Fruit fly (Drosophila melanogaster) whole organism, adult: ENCODE results near the gene CG46306.

Source experiments
- CG11617 ChIP-seq: fragments of 200-800 bp; sonication (Bioruptor generic); optimal IDR thresholded peaks from 2 replicates; lab custom pipeline; 2017; ENCODE audit warnings: mild to moderate bottlenecking, missing biosample characterization, missing genetic modification reagents, missing genetic modification characterization
- CG12768 ChIP-seq: fragments of 200-800 bp; sonication (Bioruptor generic); optimal IDR thresholded peaks from 2 replicates; lab custom pipeline; 2017; ENCODE audit warnings: missing biosample characterization, missing genetic modification characterization, mild to moderate bottlenecking, moderate library complexity, missing genetic modification reagents
- CG14711 ChIP-seq: fragments of 200-800 bp; sonication (Bioruptor generic); optimal IDR thresholded peaks from 2 replicates; lab custom pipeline; 2018; ENCODE audit warnings: missing biosample characterization, mild to moderate bottlenecking, missing genetic modification characterization, moderate library complexity
- CG1620 ChIP-seq: fragments of 200-800 bp; sonication (Bioruptor generic); optimal IDR thresholded peaks from 2 replicates; lab custom pipeline; 2016; ENCODE audit warnings: missing biosample characterization, missing genetic modification characterization
- CG33017 ChIP-seq: fragments of 200-800 bp; sonication (Bioruptor generic); optimal IDR thresholded peaks from 2 replicates; lab custom pipeline; 2018; ENCODE audit warnings: missing biosample characterization, mild to moderate bottlenecking, missing genetic modification characterization, moderate library complexity
- CG5204 ChIP-seq: fragments of 200-800 bp; sonication (Bioruptor generic); optimal IDR thresholded peaks from 2 replicates; lab custom pipeline; 2016; ENCODE audit warnings: missing biosample characterization, missing genetic modification characterization
- CG7045 ChIP-seq: fragments of 200-800 bp; sonication (Bioruptor generic); optimal IDR thresholded peaks from 2 replicates; lab custom pipeline; 2017; ENCODE audit warnings: missing biosample characterization, mild to moderate bottlenecking, missing genetic modification characterization
- Clk ChIP-seq: fragments of 200-800 bp; sonication (Bioruptor generic); optimal IDR thresholded peaks from 2 replicates; lab custom pipeline; 2017; ENCODE audit warnings: missing biosample characterization, missing genetic modification characterization
- Crg-1 ChIP-seq: fragments of 200-800 bp; sonication (Bioruptor generic); optimal IDR thresholded peaks from 2 replicates; lab custom pipeline; 2016; ENCODE audit warnings: missing biosample characterization, missing genetic modification characterization
- Hr96 ChIP-seq: fragments of 200-800 bp; sonication (Bioruptor generic); optimal IDR thresholded peaks from 2 replicates; lab custom pipeline; 2016; ENCODE audit warnings: missing biosample characterization, missing genetic modification characterization
- Mnt ChIP-seq: fragments of 200-800 bp; sonication (Bioruptor generic); optimal IDR thresholded peaks from 2 replicates; lab custom pipeline; 2016; ENCODE audit warnings: missing biosample characterization, mild to moderate bottlenecking, missing genetic modification characterization
- bab1 ChIP-seq: fragments of 200-800 bp; sonication (Bioruptor generic); optimal IDR thresholded peaks from 3 replicates; lab custom pipeline; 2019; ENCODE audit warnings: missing biosample characterization, mild to moderate bottlenecking, missing genetic modification characterization, moderate library complexity
- cic ChIP-seq: fragments of 200-800 bp; sonication (Bioruptor generic); optimal IDR thresholded peaks from 2 replicates; lab custom pipeline; 2017; ENCODE audit warnings: missing biosample characterization, mild to moderate bottlenecking, missing genetic modification characterization, moderate library complexity
- cnc ChIP-seq, 2 experiments: fragments of >200 bp; optimal IDR thresholded peaks; 2 replicates each; lab custom pipeline; 2017
- kay ChIP-seq: fragments of 200-800 bp; sonication (Bioruptor generic); peaks from one replicate; lab custom pipeline; 2016; ENCODE audit warnings: missing biosample characterization, missing genetic modification characterization, borderline replicate concordance
- ovo ChIP-seq: fragments of 200-800 bp; sonication (Bioruptor generic); optimal IDR thresholded peaks from 2 replicates; lab custom pipeline; 2016; ENCODE audit warnings: missing biosample characterization, missing genetic modification characterization
- pad ChIP-seq: fragments of 200-800 bp; sonication (Bioruptor generic); optimal IDR thresholded peaks from 3 replicates; lab custom pipeline; 2017; ENCODE audit warnings: missing biosample characterization, missing genetic modification characterization, mild to moderate bottlenecking, moderate library complexity, missing genetic modification reagents
- tj ChIP-seq: fragments of 200-800 bp; sonication (Bioruptor generic); optimal IDR thresholded peaks from 3 replicates; lab custom pipeline; 2017; ENCODE audit warnings: missing biosample characterization, mild to moderate bottlenecking, missing genetic modification characterization, moderate library complexity
- toe ChIP-seq: fragments of 200-800 bp; sonication (Bioruptor generic); optimal IDR thresholded peaks from 2 replicates; lab custom pipeline; 2016; ENCODE audit warnings: missing biosample characterization, missing genetic modification characterization

Gene CG46306

dm6 chrX:16782175-16782916 lies 53.0 kb downstream of the CG46306 start:
- TF ChIP-seq Mnt (GFP tag; lab: Kevin White, UChicago), result peak; percentile 10
- TF ChIP-seq Hr96 (GFP tag; lab: Kevin White, UChicago), result no peak
- peak; percentile 13 for TF ChIP-seq CG14711 (tag; lab: Kevin White, UChicago)
- TF ChIP-seq CG11617 (GFP tag; lab: Kevin White, UChicago), result peak; percentile 28
- TF ChIP-seq CG7045 (GFP tag; lab: Kevin White, UChicago), result no peak

dm6 chrX:16781055-16781454 lies 54.3 kb downstream of the CG46306 start:
- TF ChIP-seq pad (GFP tag; lab: Kevin White, UChicago), result no peak
- TF ChIP-seq CG7045 (GFP tag; lab: Kevin White, UChicago), result no peak
- TF ChIP-seq CG12768 (GFP tag; lab: Kevin White, UChicago), result no peak
- TF ChIP-seq CG1620, result no peak
- no peak for TF ChIP-seq Mnt (GFP tag; lab: Kevin White, UChicago)
- TF ChIP-seq Hr96 (GFP tag; lab: Kevin White, UChicago), result no peak
- TF ChIP-seq tj (GFP tag; lab: Kevin White, UChicago), result no peak
- no peak for TF ChIP-seq Clk (GFP tag; lab: Kevin White, UChicago)
- no peak for TF ChIP-seq CG5204 (GFP tag; lab: Kevin White, UChicago)
- no peak for TF ChIP-seq cnc (optimal IDR thresholded peaks at IDR 0.05; lab: Kevin White, UChicago)
- TF ChIP-seq bab1 (GFP tag; lab: Kevin White, UChicago), result no peak
- no peak for TF ChIP-seq cic (GFP tag; lab: Kevin White, UChicago)
- no peak for TF ChIP-seq Crg-1 (GFP tag; lab: Kevin White, UChicago)
- no peak for TF ChIP-seq CG33017
- TF ChIP-seq toe (GFP tag; lab: Kevin White, UChicago), result no peak
- no peak for TF ChIP-seq ovo (GFP tag; lab: Kevin White, UChicago)
- TF ChIP-seq CG14711 (tag; lab: Kevin White, UChicago), result no peak

dm6 chrX:16780244-16780643 lies 55.1 kb downstream of the CG46306 start:
- TF ChIP-seq Clk (GFP tag; lab: Kevin White, UChicago) (no peak), tj (GFP tag; lab: Kevin White, UChicago) (peak; percentile 71)

dm6 chrX:16778138-16778672 lies 57.1 kb downstream of the CG46306 start:
- peak; percentile 48 for TF ChIP-seq kay (GFP tag; lab: Kevin White, UChicago)
- no peak for TF ChIP-seq cnc (optimal IDR thresholded peaks at IDR 0.05; lab: Kevin White, UChicago)
- TF ChIP-seq Clk (GFP tag; lab: Kevin White, UChicago), result no peak
- TF ChIP-seq ovo (GFP tag; lab: Kevin White, UChicago), result no peak
- TF ChIP-seq toe (GFP tag; lab: Kevin White, UChicago), result no peak
- TF ChIP-seq pad (GFP tag; lab: Kevin White, UChicago), result no peak
